Worm (Caenorhabditis elegans): ENCODE results near the gene rdy-2.

DNA sequence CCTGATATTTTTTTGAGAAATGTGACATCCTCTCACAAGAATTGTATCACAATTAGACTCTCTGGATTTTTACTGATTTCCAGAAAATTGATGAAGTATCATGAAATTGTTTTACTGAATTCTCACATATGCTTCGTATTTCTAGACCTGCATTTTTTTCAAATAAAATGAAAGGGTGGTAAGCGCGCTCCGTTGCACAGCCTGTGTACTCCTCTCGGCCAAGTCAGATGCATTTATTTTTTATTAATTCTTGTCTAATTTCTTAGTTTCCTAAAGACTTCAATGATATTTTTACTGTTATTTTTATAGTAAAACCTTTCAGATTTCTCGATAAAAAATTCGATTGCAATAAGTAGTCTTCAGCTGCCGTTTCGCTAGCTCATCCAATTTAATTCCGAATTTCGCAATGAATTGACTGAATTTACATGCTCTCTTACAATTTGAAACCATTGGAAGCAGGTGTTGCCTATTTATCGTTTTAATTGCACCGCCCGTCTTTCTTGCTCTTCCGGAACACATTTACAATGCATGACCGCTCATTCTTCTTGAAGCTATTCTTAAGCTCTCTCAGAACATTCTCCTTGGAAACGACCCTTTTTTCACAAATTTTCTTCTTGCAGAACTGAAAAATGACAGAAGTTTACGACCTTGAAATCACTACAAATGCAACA is 9.1 kb downstream of the rdy-2 start, which contains the start of gene tbcb-1:
- TF ChIP-seq T22C8.4 (GFP tag; IDR thresholded peaks at IDR 0.05) (no peak), cog-1 (tag; optimal IDR thresholded peaks at IDR 0.05) (no peak), ztf-29 (GFP tag; IDR thresholded peaks at IDR 0.05) (no peak)

Data from whole organism, midembryonic.